Worm (Caenorhabditis elegans) whole organism, L4 larva: ENCODE results near the gene emre-1.
A peak's percentile ranks its signal among the peaks of the same experiment; 100 is the strongest.

ENCODE experiments used
- R02D3.7 ChIP-seq: fragments of 150-350 bp; sonication (generic microtip); optimal IDR thresholded peaks from 3 replicates; lab custom pipeline; 2014; ENCODE audit warnings: missing biosample characterization, missing genetic modification characterization
- Y75B8A.6 ChIP-seq: fragments of 200-800 bp; sonication (Bioruptor generic); IDR thresholded peaks from 2 replicates; pipeline ENCODE4 v1.3.6; 2022; ENCODE audit warnings: missing genetic modification reagents, missing genetic modification characterization, missing compliant biosample characterization
- ZK337.2 ChIP-seq: fragments of 200-800 bp; sonication (Bioruptor generic); IDR thresholded peaks from 2 replicates; pipeline ENCODE4 v1.3.6; 2022; ENCODE audit warnings: missing genetic modification reagents, missing genetic modification characterization, missing compliant biosample characterization
- ZK546.5 ChIP-seq, 2 experiments: sonication (generic microtip); optimal IDR thresholded peaks; 2 replicates each; lab custom pipeline; 2017; ENCODE audit warnings: missing biosample characterization in 2 of 2, missing genetic modification characterization in 2 of 2
- aha-1 ChIP-seq: fragments of 150-350 bp; peaks from one replicate; lab custom pipeline; 2014; ENCODE audit warnings: missing biosample characterization, missing genetic modification characterization
- aly-2 ChIP-seq: sonication (generic microtip); optimal IDR thresholded peaks from 2 replicates; lab custom pipeline; 2018; ENCODE audit warnings: missing biosample characterization, missing genetic modification characterization
- arid-1 ChIP-seq: fragments of 200-800 bp; sonication (Bioruptor generic); conservative IDR thresholded peaks from 2 replicates; pipeline ENCODE4 v1.3.6; 2022; ENCODE audit warnings: missing genetic modification reagents, missing genetic modification characterization, missing compliant biosample characterization
- attf-4 ChIP-seq: sonication (generic microtip); optimal IDR thresholded peaks from 3 replicates; lab custom pipeline; 2017; ENCODE audit warnings: missing biosample characterization, missing genetic modification characterization
- cey-2 ChIP-seq: sonication (generic microtip); optimal IDR thresholded peaks from 3 replicates; lab custom pipeline; 2017; ENCODE audit warnings: missing genetic modification characterization, mild to moderate bottlenecking, missing compliant biosample characterization, antibody characterized with exemption, borderline replicate concordance; ENCODE audit not compliant: insufficient read depth
- daf-16 ChIP-seq, 3 experiments: sonication (generic microtip); optimal IDR thresholded peaks; 2 replicates each; lab custom pipeline; 2016 to 2017; ENCODE audit warnings: missing genetic modification characterization in 3 of 3, missing genetic modification reagents in 3 of 3, mild to moderate bottlenecking in 2 of 3, missing compliant biosample characterization in 2 of 3, missing biosample characterization in 1 of 3, moderate library complexity in 1 of 3
- dmd-8 ChIP-seq: fragments of 200-800 bp; sonication (Bioruptor generic); IDR thresholded peaks from 2 replicates; pipeline ENCODE4 v1.3.6; 2022; ENCODE audit warnings: missing genetic modification characterization, missing compliant biosample characterization
- dpl-1 ChIP-seq: fragments of 150-350 bp; optimal IDR thresholded peaks from 2 replicates; lab custom pipeline; 2014; ENCODE audit warnings: missing biosample characterization, missing genetic modification reagents, missing genetic modification characterization
- egl-27 ChIP-seq: sonication (generic microtip); optimal IDR thresholded peaks from 3 replicates; lab custom pipeline; 2017; ENCODE audit warnings: missing biosample characterization, missing genetic modification reagents, missing genetic modification characterization
- fkh-10 ChIP-seq: fragments of 150-350 bp; optimal IDR thresholded peaks from 2 replicates; lab custom pipeline; 2014; ENCODE audit warnings: missing biosample characterization, missing genetic modification reagents, missing genetic modification characterization
- hif-1 ChIP-seq, 2 experiments: sonication (generic microtip); optimal IDR thresholded peaks; 2 replicates each; lab custom pipeline; 2016 to 2017; ENCODE audit warnings: missing compliant biosample characterization in 2 of 2, missing genetic modification characterization in 2 of 2, missing genetic modification reagents in 2 of 2, missing genotype in 2 of 2, mild to moderate bottlenecking in 1 of 2
- madf-5 ChIP-seq, 2 experiments: fragments of 200-800 bp; sonication (Bioruptor generic); IDR thresholded peaks; 2 replicates each; pipeline ENCODE4 v1.3.6; 2022; ENCODE audit warnings: missing compliant biosample characterization in 2 of 2, missing genetic modification characterization in 2 of 2
- mdl-1 ChIP-seq, 2 experiments: fragments of 150-350 bp in 1 of 2; sonication (generic microtip) in 1 of 2; optimal IDR thresholded peaks; 2 replicates each; lab custom pipeline; 2014 to 2017; ENCODE audit warnings: missing biosample characterization in 2 of 2, missing genetic modification characterization in 2 of 2
- nhr-28 ChIP-seq: fragments of 150-350 bp; optimal IDR thresholded peaks from 2 replicates; lab custom pipeline; 2014; ENCODE audit warnings: missing biosample characterization, missing genetic modification characterization
- nhr-41 ChIP-seq: fragments of 200-800 bp; sonication (Bioruptor generic); IDR thresholded peaks from 2 replicates; pipeline ENCODE4 v1.3.6; 2022; ENCODE audit warnings: missing genetic modification reagents, missing genetic modification characterization, missing compliant biosample characterization
- php-3 ChIP-seq: fragments of 200-800 bp; sonication (Bioruptor generic); IDR thresholded peaks from 2 replicates; pipeline ENCODE4 v1.3.6; 2022; ENCODE audit warnings: missing genetic modification reagents, missing genetic modification characterization, missing compliant biosample characterization
- set-16 ChIP-seq: fragments of 200-800 bp; sonication (Bioruptor generic); IDR thresholded peaks from 2 replicates; pipeline ENCODE4 v1.3.6; 2022; ENCODE audit warnings: missing genetic modification reagents, missing genetic modification characterization, missing compliant biosample characterization
- skn-1 ChIP-seq: fragments of 150-350 bp; optimal IDR thresholded peaks from 2 replicates; lab custom pipeline; 2014; ENCODE audit warnings: missing biosample characterization, missing genetic modification characterization
- snpc-1.2 ChIP-seq: fragments of 200-800 bp; sonication (Bioruptor generic); IDR thresholded peaks from 2 replicates; pipeline ENCODE4 v1.3.6; 2022; ENCODE audit warnings: missing genetic modification reagents, missing genetic modification characterization, missing compliant biosample characterization
- spr-1 ChIP-seq: sonication (generic microtip); optimal IDR thresholded peaks from 2 replicates; lab custom pipeline; 2016; ENCODE audit warnings: mild to moderate bottlenecking, missing genetic modification characterization, missing compliant biosample characterization
- unc-130 ChIP-seq: sonication (generic microtip); optimal IDR thresholded peaks from 2 replicates; lab custom pipeline; 2016; ENCODE audit warnings: missing genetic modification reagents, missing genetic modification characterization, missing compliant biosample characterization
- unc-62 ChIP-seq, 3 experiments: fragments of 150-350 bp in 1 of 3; sonication (generic microtip); optimal IDR thresholded peaks in 2 of 3; peaks in 1 of 3; 1 replicate in 1 of 3; 2 replicates in 2 of 3; lab custom pipeline; 2014 to 2017; ENCODE audit warnings: missing biosample characterization in 3 of 3, missing genetic modification characterization in 3 of 3, missing genetic modification reagents in 3 of 3, missing genotype in 1 of 3
- vab-7 ChIP-seq: fragments of 200-800 bp; sonication (Bioruptor generic); IDR thresholded peaks from 2 replicates; pipeline ENCODE4 v1.3.6; 2022; ENCODE audit warnings: missing genetic modification reagents, missing genetic modification characterization, missing compliant biosample characterization
- zip-11 ChIP-seq: fragments of 200-800 bp; sonication (Bioruptor generic); IDR thresholded peaks from 2 replicates; pipeline ENCODE4 v1.3.6; 2022; ENCODE audit warnings: missing genetic modification characterization, missing compliant biosample characterization

The emre-1 gene

DNA sequence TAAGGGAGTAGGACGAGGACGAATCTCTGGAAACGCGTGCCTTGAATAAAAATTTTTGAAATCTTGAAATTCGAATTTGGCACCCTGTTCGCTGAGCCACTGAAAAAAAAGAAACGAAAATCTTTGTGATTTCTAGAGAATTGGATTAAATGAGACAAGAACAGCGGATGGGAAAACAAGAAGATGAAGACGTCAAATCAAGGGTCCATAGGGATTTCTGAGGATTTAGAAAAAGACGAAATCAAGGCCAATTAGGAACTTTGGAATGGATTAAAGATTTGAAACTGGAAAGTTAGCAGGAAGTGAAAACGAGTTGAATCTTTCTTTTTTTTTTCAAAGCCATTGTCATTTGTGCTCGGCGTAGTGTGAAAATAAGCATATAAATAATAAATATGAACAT lies 24.9 kb upstream of the emre-1 start, which contains the start of gene pag-3:
pag-3 (minus strand) TSS at position 101 of the 400 bp plus-strand sequence.
- TF ChIP-seq fkh-10 (GFP tag; lab: Kevin White, UChicago) = no peak
- peak in 1 of 2 experiments; percentile 23 for TF ChIP-seq unc-62 (GFP tag; optimal IDR thresholded peaks at IDR 0.05 in 1 of 2; lab: Kevin White, UChicago)
- no peak for TF ChIP-seq unc-62 (tag; optimal IDR thresholded peaks at IDR 0.05; lab: Kevin White, UChicago)
- TF ChIP-seq Y75B8A.6 (GFP tag; lab: Robert Waterston, UW) = no peak

DNA sequence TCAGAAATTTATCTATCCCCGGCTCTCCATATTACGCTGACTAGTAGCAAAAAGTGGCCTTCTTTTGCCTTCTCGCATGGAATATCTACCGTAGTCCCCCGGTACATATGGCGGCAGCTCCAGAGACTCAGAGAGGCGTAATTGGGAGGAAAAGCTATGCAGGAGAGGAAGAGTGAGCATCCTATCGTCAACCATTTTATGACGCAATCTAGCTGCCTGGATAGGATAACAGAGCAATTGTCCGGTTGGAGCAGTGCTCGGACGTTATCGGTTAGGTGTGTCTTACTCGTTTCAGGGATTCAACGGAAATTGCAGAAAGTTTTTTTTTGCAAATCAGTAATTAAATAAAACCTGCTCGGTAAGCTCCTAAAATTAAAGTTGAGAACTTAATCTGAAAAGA lies 22.3 kb upstream of the emre-1 start:
- peak in 1 of 2 experiments; percentile 84 for TF ChIP-seq unc-62 (GFP tag; optimal IDR thresholded peaks at IDR 0.05 in 1 of 2; lab: Kevin White, UChicago)
- TF ChIP-seq unc-62 (tag; optimal IDR thresholded peaks at IDR 0.05; lab: Kevin White, UChicago) = no peak
- TF ChIP-seq unc-130 (GFP tag; lab: Kevin White, UChicago) = no peak

DNA sequence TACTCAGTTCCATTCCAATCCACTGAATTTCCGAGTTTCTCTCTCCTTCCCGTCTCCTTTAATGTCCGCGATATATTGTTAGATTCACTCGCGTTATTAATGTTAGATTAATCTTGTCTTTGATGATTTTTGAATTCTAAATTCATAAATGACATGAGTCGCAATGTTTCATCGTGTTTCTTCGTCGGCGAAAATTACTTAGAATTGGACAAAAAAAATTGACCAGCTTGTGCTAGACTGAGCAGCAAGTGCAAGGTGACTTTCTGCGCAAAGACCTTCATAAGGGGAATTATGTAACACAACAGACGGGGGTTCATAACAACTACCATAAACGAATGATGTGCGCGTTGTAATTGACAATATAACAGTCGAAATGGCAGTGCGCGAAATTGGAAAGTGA lies 21.1 kb upstream of the emre-1 start:
- no peak for TF ChIP-seq nhr-28 (tag; lab: Kevin White, UChicago)
- peak in 1 of 2 experiments; percentile 97 for TF ChIP-seq unc-62 (GFP tag; optimal IDR thresholded peaks at IDR 0.05 in 1 of 2; lab: Kevin White, UChicago)
- TF ChIP-seq unc-62 (tag; optimal IDR thresholded peaks at IDR 0.05; lab: Kevin White, UChicago) = no peak

DNA sequence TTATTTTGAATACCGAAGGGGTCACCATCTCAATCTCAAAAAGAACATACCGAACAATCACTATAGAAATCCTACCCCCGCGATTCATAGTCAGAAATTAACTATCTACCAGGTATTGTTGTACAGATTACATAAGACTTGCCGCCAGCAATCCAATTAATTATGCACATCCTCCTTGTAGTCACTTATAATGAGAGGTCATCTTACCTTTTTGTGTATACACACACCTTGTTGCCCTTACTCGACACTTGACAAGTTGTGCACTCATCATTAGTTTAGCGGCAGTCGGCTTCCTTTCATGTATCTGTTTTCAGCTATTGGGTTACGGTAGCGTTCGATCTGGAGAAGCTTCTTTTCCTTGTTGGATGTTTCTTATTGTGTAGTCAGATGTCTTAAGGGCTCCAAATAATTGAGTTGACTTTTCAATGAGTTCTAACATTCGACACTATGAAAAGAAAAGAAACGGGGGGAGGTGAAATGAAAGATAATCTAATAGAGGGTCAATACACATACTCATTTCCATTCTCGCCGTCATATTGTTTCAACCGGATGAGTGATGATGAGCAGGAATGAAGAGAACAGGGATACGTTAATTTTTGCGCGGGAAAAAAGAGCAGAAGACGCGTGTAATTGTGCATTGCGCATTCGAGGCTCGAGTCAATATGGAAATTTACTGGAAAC lies 20.0 kb upstream of the emre-1 start:
- no peak for TF ChIP-seq aly-2 (tag; lab: Kevin White, UChicago)
- no peak for TF ChIP-seq R02D3.7 (tag; lab: Kevin White, UChicago)
- peak in 1 of 2 experiments; percentile 67 for TF ChIP-seq unc-62 (GFP tag; optimal IDR thresholded peaks at IDR 0.05 in 1 of 2; lab: Kevin White, UChicago)
- TF ChIP-seq unc-62 (tag; optimal IDR thresholded peaks at IDR 0.05; lab: Kevin White, UChicago) = no peak
- TF ChIP-seq Y75B8A.6 (GFP tag; lab: Robert Waterston, UW) = no peak

DNA sequence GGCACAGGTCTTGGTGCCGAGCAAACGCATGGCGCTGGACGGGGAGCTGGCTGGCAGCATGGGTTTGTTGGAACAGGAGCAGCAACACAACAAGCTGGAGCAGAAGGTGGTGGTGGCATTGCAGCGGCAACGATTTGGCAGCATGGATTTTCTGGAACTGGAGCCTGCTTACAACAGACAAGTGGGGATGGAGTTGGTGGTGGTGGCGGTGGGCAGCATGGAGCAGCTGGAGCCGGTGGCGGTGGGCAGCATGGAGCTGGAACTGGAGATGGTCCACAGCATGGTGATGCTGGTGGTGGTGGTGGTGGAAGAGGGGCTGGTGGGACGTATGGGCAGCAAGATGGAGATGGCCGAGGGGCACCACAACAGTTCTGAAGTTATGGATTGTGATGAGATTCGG lies 18.6 kb upstream of the emre-1 start:
- TF ChIP-seq madf-5 (GFP tag; IDR thresholded peaks at IDR 0.05; lab: Robert Waterston, UW) = 0 out of 4 replicates have a peak, but pooled peaks of 1 of the 2 experiments have one; percentile 43
- no peak for TF ChIP-seq skn-1 (tag; lab: Kevin White, UChicago)
- TF ChIP-seq set-16 (GFP tag; lab: Robert Waterston, UW) = peak; percentile 92
- TF ChIP-seq, all 104 proteins: peak for 2

DNA sequence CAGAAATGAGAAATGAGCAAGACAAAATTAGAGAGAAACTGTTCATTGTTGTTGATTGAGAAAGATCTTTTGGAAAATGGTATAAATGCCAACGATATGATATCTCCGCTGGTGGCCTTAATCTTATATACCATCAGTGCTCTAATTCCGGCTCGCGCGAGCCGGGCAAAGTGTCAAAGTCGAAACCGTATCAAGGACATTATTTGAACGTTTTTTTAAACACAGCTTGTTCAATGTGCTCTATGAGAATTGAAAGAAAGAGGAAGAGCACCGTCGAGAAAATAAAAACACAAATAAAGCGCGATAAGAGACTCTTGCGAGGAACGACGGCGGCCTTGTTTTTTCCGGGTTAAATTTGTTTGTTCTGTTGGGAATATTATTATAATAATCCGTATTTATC lies 18.0 kb upstream of the emre-1 start, which contains the start of gene idpp-3:
idpp-3 (minus strand) TSS at position 101 of the 400 bp plus-strand sequence.
- no peak for TF ChIP-seq zip-11
- TF ChIP-seq aha-1 (tag; lab: Kevin White, UChicago) = peak; percentile 28

DNA sequence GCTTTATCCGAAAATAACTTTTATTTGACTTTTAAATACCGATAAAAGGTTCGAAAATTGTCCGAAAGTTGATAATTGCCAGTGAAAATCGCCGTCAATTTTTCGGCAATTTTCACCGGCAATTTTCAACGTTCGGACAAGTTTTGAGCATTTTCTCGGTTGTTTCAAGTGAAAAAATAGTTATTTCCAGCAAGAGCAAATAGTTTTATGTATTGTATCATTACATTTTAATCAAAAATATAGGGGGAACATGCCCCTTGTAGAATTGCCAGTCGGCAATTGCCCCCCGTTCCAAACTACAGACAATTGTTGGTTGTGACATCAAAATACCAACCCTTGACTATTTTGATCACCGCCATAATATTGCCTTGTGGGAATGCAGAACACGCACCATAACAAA lies 17.0 kb upstream of the emre-1 start, which contains the start of gene rgs-10:
rgs-10 (plus strand) TSS at position 301 of the 400 bp plus-strand sequence.
- TF ChIP-seq attf-4 (tag; lab: Kevin White, UChicago) (no peak), arid-1 (no peak), cey-2 (tag; lab: Kevin White, UChicago) (no peak), dmd-8 (GFP tag; lab: Robert Waterston, UW) (no peak), daf-16 (GFP tag; optimal IDR thresholded peaks at IDR 0.05; lab: Kevin White, UChicago) (no peak), daf-16 (tag; optimal IDR thresholded peaks at IDR 0.05; lab: Kevin White, UChicago) (no peak)

DNA sequence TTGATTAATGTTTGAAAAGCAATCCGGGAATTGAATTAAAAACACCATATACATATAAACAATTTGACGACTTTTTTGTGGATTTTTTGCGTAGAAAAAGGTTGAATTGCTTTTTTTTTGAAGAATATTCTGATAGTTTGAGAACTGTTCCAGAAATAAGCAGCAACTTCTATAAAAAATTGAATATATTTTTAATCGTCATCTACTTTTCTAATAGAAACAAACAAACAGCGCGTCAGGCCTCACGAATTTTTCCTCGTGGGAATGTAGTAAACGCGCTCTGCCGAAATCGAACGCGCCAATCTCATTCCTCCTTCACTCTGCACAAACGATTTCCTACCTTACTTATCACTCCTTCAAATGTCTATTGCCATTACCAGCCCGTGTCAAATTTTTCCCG lies 15.2 kb upstream of the emre-1 start, which contains the start of gene rgs-11:
rgs-11 (plus strand) TSS at position 301 of the 400 bp plus-strand sequence.
- no peak for TF ChIP-seq egl-27 (tag; lab: Kevin White, UChicago)

DNA sequence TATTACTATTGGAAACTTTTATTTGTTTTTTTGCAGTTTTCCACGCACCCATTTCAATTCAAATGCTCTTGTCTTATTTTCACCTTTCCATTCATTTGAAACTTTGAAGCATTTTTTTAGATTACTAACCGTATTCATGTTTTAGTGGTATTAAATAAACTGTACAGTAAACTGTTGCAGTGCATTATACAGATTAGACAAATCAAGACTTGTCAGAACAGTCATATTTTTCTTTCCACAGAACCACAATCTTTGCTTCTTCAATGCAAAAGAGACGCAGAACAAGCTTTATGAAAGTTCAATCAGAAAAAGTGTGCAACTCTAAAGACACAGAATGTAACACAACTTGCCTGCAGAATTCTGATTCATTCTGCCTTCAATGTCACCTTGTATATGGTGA lies 13.7 kb upstream of the emre-1 start, which contains the start of gene F45B8.5:
F45B8.5 (plus strand) TSS at position 301 of the 400 bp plus-strand sequence.
- TF ChIP-seq nhr-41 (GFP tag; lab: Robert Waterston, UW) (no peak), skn-1 (tag; lab: Kevin White, UChicago) (no peak), hif-1 (tag; optimal IDR thresholded peaks at IDR 0.05; lab: Kevin White, UChicago) (no peak), Y75B8A.6 (GFP tag; lab: Robert Waterston, UW) (no peak), arid-1 (no peak), snpc-1.2 (GFP tag; lab: Robert Waterston, UW) (no peak), dpl-1 (GFP tag; lab: Kevin White, UChicago) (no peak), ZK546.5 (tag; optimal IDR thresholded peaks at IDR 0.05; lab: Kevin White, UChicago) (no peak), vab-7 (no peak), spr-1 (no peak), php-3 (no peak), ZK337.2 (GFP tag; lab: Robert Waterston, UW) (no peak), mdl-1 (tag; optimal IDR thresholded peaks at IDR 0.05; lab: Kevin White, UChicago) (no peak)
